Worm (Caenorhabditis elegans): ENCODE measurements around the gene ins-17.

ins-17 gene

DNA sequence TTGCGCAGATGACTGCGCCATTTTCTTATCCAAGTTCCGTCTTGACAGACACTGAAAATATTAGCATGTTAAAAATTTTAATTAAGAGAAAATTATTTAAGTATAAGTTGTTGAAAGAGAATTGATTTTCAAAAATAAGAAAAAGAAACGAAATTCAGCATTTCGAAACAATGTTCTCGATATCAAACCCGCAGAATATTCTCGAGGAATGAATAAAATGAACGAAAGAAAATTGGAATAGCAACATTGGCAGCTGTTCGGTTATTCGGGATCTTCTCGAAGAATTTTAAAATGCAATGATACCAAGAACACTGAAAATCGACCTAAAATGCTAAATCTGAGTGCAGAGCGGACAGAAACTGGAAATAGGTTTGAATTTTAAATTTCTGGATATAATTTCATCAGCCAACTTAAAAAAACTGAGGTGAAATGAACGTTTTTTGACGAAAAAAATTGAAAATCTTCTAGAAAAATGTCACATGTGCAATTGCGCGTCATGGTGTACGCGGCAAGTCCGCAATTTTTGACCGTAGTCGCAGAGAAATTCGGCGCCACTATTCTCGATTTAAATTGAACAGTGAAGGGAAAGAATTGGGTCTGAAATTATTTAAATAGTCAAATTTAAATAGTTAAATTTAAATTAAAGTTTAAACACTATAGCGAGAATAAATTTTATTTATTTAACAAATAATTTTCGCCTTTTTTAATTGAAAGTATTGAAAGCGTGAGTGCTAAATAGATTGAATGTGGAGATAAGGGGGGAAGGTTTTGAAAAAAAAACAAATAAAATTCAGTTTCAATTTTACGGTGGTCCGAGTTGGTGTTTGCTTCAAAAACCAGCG is 30.9 kb upstream of the ins-17 start, which contains the start of the genes cct-5 and F25F2.1:
cct-5 (minus strand) TSS at position 51 of the 842 bp plus-strand sequence.
F25F2.1 (plus strand) TSS at position 792 of the 842 bp plus-strand sequence.
- no peak for TF ChIP-seq R02D3.7 (tag; optimal IDR thresholded peaks at IDR 0.05)
- TF ChIP-seq Y55F3AM.14 (GFP tag; optimal IDR thresholded peaks at IDR 0.05) = no peak
- no peak for TF ChIP-seq zag-1 (tag; optimal IDR thresholded peaks at IDR 0.05)
- TF ChIP-seq nhr-237 (tag; optimal IDR thresholded peaks at IDR 0.05) = no peak
- TF ChIP-seq crh-2 (tag; optimal IDR thresholded peaks at IDR 0.05) = peak; percentile 71
- TF ChIP-seq nhr-12 (tag; optimal IDR thresholded peaks at IDR 0.05) = no peak
- TF ChIP-seq snpc-4 (tag; optimal IDR thresholded peaks at IDR 0.05) = peak; percentile 23
- TF ChIP-seq sem-4 (tag; optimal IDR thresholded peaks at IDR 0.05) = no peak
- TF ChIP-seq unc-39 (tag; optimal IDR thresholded peaks at IDR 0.05) = no peak
- no peak for TF ChIP-seq ztf-1 (GFP tag; conservative IDR thresholded peaks at IDR 0.05)
- TF ChIP-seq unc-55 (GFP tag; optimal IDR thresholded peaks at IDR 0.05) = peak; percentile 76
- peak; percentile 19 for TF ChIP-seq F13H6.1 (tag; optimal IDR thresholded peaks at IDR 0.05)
- TF ChIP-seq peb-1 (tag; optimal IDR thresholded peaks at IDR 0.05) = no peak
- no peak for TF ChIP-seq aly-2 (tag; optimal IDR thresholded peaks at IDR 0.05)
- TF ChIP-seq C34F6.9 (tag; optimal IDR thresholded peaks at IDR 0.05) = peak; percentile 76
- TF ChIP-seq ztf-11 (tag; optimal IDR thresholded peaks at IDR 0.05) = no peak
- no peak for TF ChIP-seq lin-11 (tag; optimal IDR thresholded peaks at IDR 0.05)
- TF ChIP-seq lsy-2 (tag; optimal IDR thresholded peaks at IDR 0.05) = peak; percentile 61 to 95
- TF ChIP-seq nhr-129 (tag; optimal IDR thresholded peaks at IDR 0.05) = peak; percentile 57
- TF ChIP-seq ceh-82 (tag; optimal IDR thresholded peaks at IDR 0.05) = no peak
- TF ChIP-seq sma-9 (GFP tag; optimal IDR thresholded peaks at IDR 0.05) = peak; percentile 49
- TF ChIP-seq sma-9 (tag; optimal IDR thresholded peaks at IDR 0.05) = no peak
- TF ChIP-seq nhr-25 (tag; optimal IDR thresholded peaks at IDR 0.05) = no peak
- no peak for TF ChIP-seq nhr-6 (tag; optimal IDR thresholded peaks at IDR 0.05)
- TF ChIP-seq nhr-10 (tag; optimal IDR thresholded peaks at IDR 0.05) = no peak
- no peak for TF ChIP-seq nhr-23 (tag; optimal IDR thresholded peaks at IDR 0.05)
- TF ChIP-seq fos-1 (tag; optimal IDR thresholded peaks at IDR 0.05) = peak; percentile 23
- no peak for TF ChIP-seq alr-1 (tag; optimal IDR thresholded peaks at IDR 0.05)
- no peak for TF ChIP-seq ceh-16 (tag; optimal IDR thresholded peaks at IDR 0.05)
- no peak for TF ChIP-seq nhr-21 (tag; optimal IDR thresholded peaks at IDR 0.05)
- TF ChIP-seq lin-13 (GFP tag; optimal IDR thresholded peaks at IDR 0.05) = peak; percentile 51
- no peak for TF ChIP-seq lin-39 (tag; optimal IDR thresholded peaks at IDR 0.05)
- no peak for TF ChIP-seq elt-3 (tag; optimal IDR thresholded peaks at IDR 0.05)
- no peak for TF ChIP-seq blmp-1 (tag; optimal IDR thresholded peaks at IDR 0.05; ENCODE audit: insufficient read depth)
- TF ChIP-seq mbf-1 (tag; optimal IDR thresholded peaks at IDR 0.05) = no peak
- TF ChIP-seq ztf-4 (tag; optimal IDR thresholded peaks at IDR 0.05) = no peak
- no peak for TF ChIP-seq egl-27 (tag; optimal IDR thresholded peaks at IDR 0.05)
- TF ChIP-seq sma-3 (GFP tag; optimal IDR thresholded peaks at IDR 0.05) = peak; percentile 36
- TF ChIP-seq ZK546.5 (tag; optimal IDR thresholded peaks at IDR 0.05) = no peak
- TF ChIP-seq mdl-1 (tag; optimal IDR thresholded peaks at IDR 0.05) = no peak
- TF ChIP-seq gmeb-1 (tag; optimal IDR thresholded peaks at IDR 0.05) = peak; percentile 76
- TF ChIP-seq nhr-11 (tag; optimal IDR thresholded peaks at IDR 0.05) = no peak
- peak; percentile 37 for TF ChIP-seq ama-1 (optimal IDR thresholded peaks at IDR 0.05)

DNA sequence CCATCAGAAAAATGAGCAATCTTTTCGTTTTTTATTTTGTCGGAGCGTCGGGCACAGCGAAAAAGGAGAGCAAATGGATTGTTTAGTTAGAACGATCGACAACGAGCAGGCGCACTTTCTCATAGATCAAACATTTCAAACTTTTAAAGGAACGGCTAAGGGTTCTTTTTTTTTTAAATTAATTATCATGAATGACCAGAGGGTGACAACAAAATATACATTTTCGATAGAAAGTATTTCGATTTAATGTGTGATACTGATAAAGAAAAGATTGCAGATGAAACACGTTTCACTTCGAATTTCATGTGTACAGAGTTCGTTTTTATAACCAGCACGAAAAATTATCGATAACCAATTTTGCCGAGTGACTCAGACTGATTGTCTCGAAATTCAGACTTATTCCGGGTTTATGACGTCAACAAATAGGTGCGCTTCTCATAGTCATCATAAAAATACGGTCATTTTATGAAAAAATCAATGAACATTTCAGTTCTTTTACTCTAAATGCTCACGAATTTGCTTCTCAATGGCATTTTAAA is 29.3 kb upstream of the ins-17 start:
- peak; percentile 42 for TF ChIP-seq sma-9 (GFP tag; optimal IDR thresholded peaks at IDR 0.05)
- TF ChIP-seq sma-9 (tag; optimal IDR thresholded peaks at IDR 0.05) = no peak
- no peak for TF ChIP-seq R02D3.7 (tag; optimal IDR thresholded peaks at IDR 0.05)
- TF ChIP-seq crh-2 (tag; optimal IDR thresholded peaks at IDR 0.05) = peak; percentile 28
- TF ChIP-seq fos-1 (tag; optimal IDR thresholded peaks at IDR 0.05) = peak; percentile 89
